Worm (Caenorhabditis elegans) whole organism, L1 larva: ENCODE results near the gene str-96.
"Not testable (repeated sequence)": the region's sequence is repeated elsewhere in the genome, so short reads cannot be mapped to it uniquely, and the experiment has no call there.

Source experiments
- blmp-1 ChIP-seq: fragments of 150-350 bp; optimal IDR thresholded peaks from 2 replicates; lab custom pipeline; 2014; ENCODE audit warnings: missing biosample characterization, missing genetic modification characterization
- efl-3 ChIP-seq: fragments of 200-800 bp; sonication (Bioruptor generic); optimal IDR thresholded peaks from 2 replicates; lab custom pipeline; 2018; ENCODE audit warnings: mild to moderate bottlenecking, missing genetic modification characterization, missing compliant biosample characterization
- ets-5 ChIP-seq: fragments of 200-800 bp; sonication (Bioruptor generic); IDR thresholded peaks from 2 replicates; pipeline ENCODE4 v1.3.6; 2022; ENCODE audit warnings: missing genetic modification characterization, missing compliant biosample characterization
- fkh-8 ChIP-seq: sonication (generic microtip); optimal IDR thresholded peaks from 2 replicates; lab custom pipeline; 2016; ENCODE audit warnings: mild to moderate bottlenecking, missing genetic modification characterization, missing compliant biosample characterization
- fos-1 ChIP-seq: fragments of 150-350 bp; optimal IDR thresholded peaks from 2 replicates; lab custom pipeline; 2014; ENCODE audit warnings: missing biosample characterization, missing genetic modification characterization
- hlh-17 ChIP-seq: fragments of 200-800 bp; sonication (Bioruptor generic); optimal IDR thresholded peaks from 2 replicates; lab custom pipeline; 2018; ENCODE audit warnings: missing genetic modification characterization, mild to moderate bottlenecking, missing compliant biosample characterization, moderate library complexity, borderline replicate concordance
- hlh-4 ChIP-seq: sonication (generic microtip); optimal IDR thresholded peaks from 2 replicates; lab custom pipeline; 2016; ENCODE audit warnings: mild to moderate bottlenecking, missing genetic modification characterization, missing compliant biosample characterization
- jun-1 ChIP-seq: fragments of 150-350 bp; optimal IDR thresholded peaks from 2 replicates; lab custom pipeline; 2014; ENCODE audit warnings: missing biosample characterization, missing genetic modification reagents, missing genetic modification characterization
- lin-14 ChIP-seq: fragments of 200-800 bp; sonication (Bioruptor generic); optimal IDR thresholded peaks from 2 replicates; lab custom pipeline; 2018; ENCODE audit warnings: mild to moderate bottlenecking, missing genetic modification characterization, moderate library complexity, missing compliant biosample characterization
- mdl-1 ChIP-seq, 2 experiments: fragments of 150-350 bp; optimal IDR thresholded peaks; 2 replicates each; lab custom pipeline; 2014 to 2017; ENCODE audit warnings: missing biosample characterization in 2 of 2, missing genetic modification characterization in 2 of 2, inconsistent platforms in 1 of 2
- mef-2 ChIP-seq: fragments of 150-350 bp; optimal IDR thresholded peaks from 2 replicates; lab custom pipeline; 2014; ENCODE audit warnings: missing biosample characterization, missing genetic modification characterization
- nhr-11 ChIP-seq: fragments of 150-350 bp; optimal IDR thresholded peaks from 2 replicates; lab custom pipeline; 2014; ENCODE audit warnings: missing biosample characterization, missing genetic modification characterization
- nhr-77 ChIP-seq: fragments of 150-350 bp; optimal IDR thresholded peaks from 2 replicates; lab custom pipeline; 2014; ENCODE audit warnings: missing biosample characterization, missing genetic modification characterization
- tbx-2 ChIP-seq: sonication (generic microtip); optimal IDR thresholded peaks from 2 replicates; lab custom pipeline; 2016; ENCODE audit warnings: missing genetic modification characterization, missing compliant biosample characterization
- zag-1 ChIP-seq: fragments of 150-350 bp; optimal IDR thresholded peaks from 2 replicates; lab custom pipeline; 2014; ENCODE audit warnings: missing biosample characterization, missing genetic modification characterization

The str-96 gene

DNA sequence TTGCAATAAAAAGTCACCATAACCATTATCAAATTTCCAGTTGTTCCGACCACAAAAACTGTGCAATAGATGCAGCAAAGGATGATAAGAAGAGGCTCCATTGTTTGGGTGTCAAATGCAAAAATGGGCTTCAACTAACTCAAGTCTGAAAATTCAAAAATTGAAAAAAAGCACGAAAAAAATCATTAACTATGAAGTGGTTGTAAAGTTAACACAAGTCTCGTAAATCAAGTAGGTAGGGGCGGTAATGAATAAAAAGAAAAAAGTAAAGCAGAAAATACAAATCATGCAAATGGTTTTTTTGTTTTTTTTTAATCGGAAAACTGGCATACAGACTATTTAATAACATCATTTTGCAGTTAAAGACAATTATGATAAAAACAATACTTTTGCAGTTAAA lies 37.1 kb downstream of the str-96 start, which contains the start of gene srsx-39:
srsx-39 (minus strand) TSS at position 101 of the 400 bp plus-strand sequence.
- TF ChIP-seq nhr-77, nhr-11, zag-1 (tag; lab: Kevin White, UChicago): not testable (repeated sequence)

DNA sequence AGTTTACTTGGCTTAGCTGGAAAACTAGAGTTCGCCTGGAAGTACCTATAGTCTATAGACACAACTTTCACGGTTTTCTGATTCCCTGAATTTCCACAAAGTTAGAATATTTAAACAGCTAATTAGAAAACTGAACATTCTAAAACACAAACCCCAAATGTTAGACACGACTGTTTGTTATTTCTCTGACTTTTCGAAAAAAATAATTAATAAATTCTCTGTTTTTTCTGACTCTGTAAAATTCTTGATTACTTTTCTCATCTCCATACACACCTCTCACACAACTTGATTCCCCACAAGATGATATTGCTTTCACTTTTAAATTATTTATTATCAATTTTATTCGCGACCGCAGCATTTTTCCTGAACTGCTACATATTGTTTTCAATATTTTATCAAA lies 40.2 kb downstream of the str-96 start, which contains the start of gene srbc-75:
srbc-75 (plus strand) TSS at position 301 of the 400 bp plus-strand sequence.
- no peak for TF ChIP-seq mef-2 (tag; lab: Kevin White, UChicago)
- TF ChIP-seq blmp-1 (tag; lab: Kevin White, UChicago), result peak; percentile 3
- TF ChIP-seq fos-1 (tag; lab: Kevin White, UChicago), result no peak
- TF ChIP-seq hlh-17 (GFP tag; lab: Kevin White, UChicago), result no peak
- TF ChIP-seq nhr-11 (tag; lab: Kevin White, UChicago), result no peak
- TF ChIP-seq, all 84 proteins: peak for 1

DNA sequence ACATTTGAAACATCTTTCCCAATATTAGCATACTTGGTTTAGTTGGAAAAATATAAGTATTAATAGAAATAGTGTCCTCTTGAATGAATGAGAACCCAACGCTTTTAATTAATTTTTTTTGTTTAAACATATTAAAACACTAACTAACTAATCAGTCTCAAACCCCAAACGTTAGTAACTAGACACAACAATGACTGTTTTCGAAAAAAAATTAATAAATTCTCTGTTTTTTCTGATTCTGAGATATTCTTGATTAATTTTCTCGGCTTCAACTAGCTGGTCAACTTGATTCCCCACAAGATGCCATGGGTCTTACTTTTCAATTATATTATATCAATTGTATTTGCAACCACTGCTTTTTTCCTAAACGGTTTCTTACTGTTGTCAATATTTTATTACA lies 41.7 kb downstream of the str-96 start, which contains the start of gene srbc-76:
srbc-76 (plus strand) TSS at position 301 of the 400 bp plus-strand sequence.
- TF ChIP-seq ets-5 (GFP tag; lab: Robert Waterston, UW) (no peak), tbx-2 (tag; lab: Kevin White, UChicago) (no peak), lin-14 (no peak), jun-1 (tag; lab: Kevin White, UChicago) (no peak)

DNA sequence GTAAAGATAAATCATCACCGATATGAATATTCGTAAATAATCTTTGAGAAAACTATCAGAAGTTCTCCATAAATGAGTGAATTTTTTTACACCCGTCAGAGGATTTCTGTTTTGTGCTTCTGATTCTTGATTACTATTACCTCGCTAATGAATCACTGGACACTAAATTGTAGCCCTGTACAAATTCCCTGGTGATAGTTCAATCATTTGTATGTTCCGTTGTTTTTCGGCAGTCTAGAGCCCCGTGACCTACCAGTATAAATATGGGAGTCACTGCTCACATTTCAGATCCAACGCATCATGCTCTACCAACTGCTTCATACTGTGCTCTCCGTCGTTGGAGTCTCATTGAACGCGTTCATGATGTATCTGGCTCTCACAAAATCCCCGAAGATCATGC lies 43.5 kb downstream of the str-96 start, which contains the start of gene srd-28:
srd-28 (plus strand) TSS at position 301 of the 400 bp plus-strand sequence.
- not testable (repeated sequence) for TF ChIP-seq fkh-8 (tag; lab: Kevin White, UChicago); hlh-4 (tag; lab: Kevin White, UChicago); mdl-1 (tag; optimal IDR thresholded peaks at IDR 0.05; lab: Kevin White, UChicago)
- TF ChIP-seq, all 84 proteins: peak for 0; not testable (repeated sequence) for 84

DNA sequence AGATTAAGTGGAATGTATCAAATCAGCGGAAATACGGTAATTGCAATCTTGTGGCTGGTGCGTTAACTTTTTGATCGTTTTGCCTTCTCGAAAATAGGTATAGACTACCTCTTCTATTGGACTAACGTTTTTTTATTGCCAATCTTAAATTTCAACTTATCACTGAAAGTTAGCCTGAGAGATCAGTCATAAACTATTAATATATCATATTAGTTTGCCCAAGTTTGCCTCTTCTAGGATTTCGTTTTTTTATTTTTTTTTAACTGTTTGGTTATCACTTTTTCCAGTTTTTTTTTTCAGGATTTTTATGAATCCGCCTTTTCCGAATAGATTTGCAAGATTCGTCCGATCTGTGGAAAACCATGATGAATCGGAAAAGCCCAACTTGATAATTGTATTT lies 49.3 kb downstream of the str-96 start, which contains the start of gene kin-30:
kin-30 (plus strand) TSS at position 301 of the 400 bp plus-strand sequence.
- no peak for TF ChIP-seq efl-3 (GFP tag; lab: Kevin White, UChicago)
- TF ChIP-seq jun-1 (tag; lab: Kevin White, UChicago), result no peak
- TF ChIP-seq, all 84 proteins: peak for 0
